Worm (Caenorhabditis elegans) whole organism, young adult: ENCODE results near the gene W06G6.17.
A peak's percentile ranks its signal among the peaks of the same experiment; 100 is the strongest.

Experiments used
- B0261.1 ChIP-seq: sonication (generic microtip); optimal IDR thresholded peaks from 2 replicates; lab custom pipeline; 2016; ENCODE audit warnings: mild to moderate bottlenecking, missing genetic modification characterization, moderate library complexity, missing compliant biosample characterization
- D2030.7 ChIP-seq: fragments of 200-800 bp; sonication (Bioruptor generic); IDR thresholded peaks from 2 replicates; pipeline ENCODE4 v1.3.6; 2022; ENCODE audit warnings: missing genetic modification reagents, missing genetic modification characterization, missing compliant biosample characterization
- T07F8.4 ChIP-seq: sonication (generic microtip); optimal IDR thresholded peaks from 2 replicates; lab custom pipeline; 2016; ENCODE audit warnings: mild to moderate bottlenecking, missing genetic modification characterization, moderate library complexity, missing compliant biosample characterization
- T26A5.8 ChIP-seq: sonication (generic microtip); optimal IDR thresholded peaks from 2 replicates; lab custom pipeline; 2016; ENCODE audit warnings: missing genetic modification characterization, missing compliant biosample characterization
- Y53F4B.3 ChIP-seq: fragments of 200-800 bp; sonication (Bioruptor generic); IDR thresholded peaks from 2 replicates; pipeline ENCODE4 v1.3.6; 2022; ENCODE audit warnings: missing genetic modification reagents, missing genetic modification characterization, missing compliant biosample characterization
- attf-6 ChIP-seq: fragments of 200-800 bp; sonication (Bioruptor generic); IDR thresholded peaks from 2 replicates; pipeline ENCODE4 v1.3.6; 2022; ENCODE audit warnings: missing genetic modification reagents, missing genetic modification characterization, missing compliant biosample characterization
- cebp-1 ChIP-seq, 2 experiments: fragments of 200-800 bp in 1 of 2; sonication (Bioruptor generic) in 1 of 2; sonication (generic microtip) in 1 of 2; IDR thresholded peaks in 1 of 2; optimal IDR thresholded peaks in 1 of 2; 2 replicates each; pipeline versions ENCODE4 v1.3.6 to Lab custom; 2017 to 2022; ENCODE audit warnings: missing compliant biosample characterization in 2 of 2, missing genetic modification characterization in 2 of 2, mild to moderate bottlenecking in 1 of 2, missing genetic modification reagents in 1 of 2, moderate library complexity in 1 of 2
- cebp-2 ChIP-seq: fragments of 200-800 bp; sonication (Bioruptor generic); IDR thresholded peaks from 2 replicates; pipeline ENCODE4 v1.3.6; 2022; ENCODE audit warnings: missing genetic modification characterization, missing compliant biosample characterization
- ceh-100 ChIP-seq: fragments of 200-800 bp; sonication (Bioruptor generic); IDR thresholded peaks from 2 replicates; pipeline ENCODE4 v1.3.6; 2022; ENCODE audit warnings: missing genetic modification reagents, missing genetic modification characterization, missing compliant biosample characterization
- ceh-91 ChIP-seq: fragments of 200-800 bp; sonication (Bioruptor generic); IDR thresholded peaks from 2 replicates; pipeline ENCODE4 v1.3.6; 2022; ENCODE audit warnings: missing genetic modification reagents, missing genetic modification characterization, missing compliant biosample characterization
- die-1 ChIP-seq: sonication (generic microtip); optimal IDR thresholded peaks from 2 replicates; lab custom pipeline; 2016; ENCODE audit warnings: missing genotype, mild to moderate bottlenecking, missing genetic modification characterization, missing compliant biosample characterization
- dox-1 ChIP-seq: fragments of 200-800 bp; sonication (Bioruptor generic); IDR thresholded peaks from 2 replicates; pipeline ENCODE4 v1.3.6; 2022; ENCODE audit warnings: missing genetic modification reagents, missing genetic modification characterization, missing compliant biosample characterization
- efl-1 ChIP-seq: fragments of 150-350 bp; optimal IDR thresholded peaks from 2 replicates; lab custom pipeline; 2014; ENCODE audit warnings: missing biosample characterization, missing genetic modification reagents, missing genetic modification characterization
- egl-18 ChIP-seq: fragments of 200-800 bp; sonication (Bioruptor generic); IDR thresholded peaks from 2 replicates; pipeline ENCODE4 v1.3.6; 2022; ENCODE audit warnings: missing genetic modification reagents, missing genetic modification characterization, missing compliant biosample characterization
- egl-44 ChIP-seq: fragments of 200-800 bp; sonication (Bioruptor generic); IDR thresholded peaks from 2 replicates; pipeline ENCODE4 v1.3.6; 2022; ENCODE audit warnings: missing genetic modification reagents, missing genetic modification characterization, missing compliant biosample characterization
- gei-17 ChIP-seq: fragments of 200-800 bp; sonication (Bioruptor generic); optimal IDR thresholded peaks from 2 replicates; lab custom pipeline; 2018; ENCODE audit warnings: mild to moderate bottlenecking, missing genetic modification characterization, missing compliant biosample characterization
- hlh-26 ChIP-seq: fragments of 200-800 bp; sonication (Bioruptor generic); conservative IDR thresholded peaks from 2 replicates; pipeline ENCODE4 v1.3.6; 2022; ENCODE audit warnings: missing genetic modification reagents, missing genetic modification characterization, missing compliant biosample characterization
- hsf-1 ChIP-seq: fragments of 200-800 bp; sonication (Bioruptor generic); IDR thresholded peaks from 2 replicates; pipeline ENCODE4 v1.3.6; 2022; ENCODE audit warnings: missing genetic modification reagents, missing genetic modification characterization, missing compliant biosample characterization
- lin-26 ChIP-seq: fragments of 200-800 bp; sonication (Bioruptor generic); IDR thresholded peaks from 2 replicates; pipeline ENCODE4 v1.3.6; 2022; ENCODE audit warnings: missing genetic modification reagents, missing genetic modification characterization, missing compliant biosample characterization
- lin-40 ChIP-seq: sonication (generic microtip); optimal IDR thresholded peaks from 2 replicates; lab custom pipeline; 2016; ENCODE audit warnings: missing genetic modification characterization, mild to moderate bottlenecking, missing compliant biosample characterization, missing genotype, missing genetic modification reagents
- lin-54 ChIP-seq: fragments of 200-800 bp; sonication (Bioruptor generic); optimal IDR thresholded peaks from 2 replicates; lab custom pipeline; 2018; ENCODE audit warnings: mild to moderate bottlenecking, missing genetic modification characterization, missing compliant biosample characterization
- mxl-1 ChIP-seq: sonication (generic microtip); optimal IDR thresholded peaks from 2 replicates; lab custom pipeline; 2016; ENCODE audit warnings: missing genetic modification characterization, missing compliant biosample characterization
- nfya-2 ChIP-seq: fragments of 200-800 bp; sonication (Bioruptor generic); IDR thresholded peaks from 2 replicates; pipeline ENCODE4 v1.3.6; 2022; ENCODE audit warnings: missing genetic modification reagents, missing genetic modification characterization, missing compliant biosample characterization
- nhr-27 ChIP-seq: fragments of 200-800 bp; sonication (Bioruptor generic); optimal IDR thresholded peaks from 2 replicates; lab custom pipeline; 2018; ENCODE audit warnings: mild to moderate bottlenecking, missing genetic modification characterization, moderate library complexity, missing compliant biosample characterization
- nhr-80 ChIP-seq: sonication (generic microtip); optimal IDR thresholded peaks from 2 replicates; lab custom pipeline; 2016; ENCODE audit warnings: missing genetic modification characterization, missing compliant biosample characterization
- pbrm-1 ChIP-seq: fragments of 200-800 bp; sonication (Bioruptor generic); IDR thresholded peaks from 2 replicates; pipeline ENCODE4 v1.3.6; 2022; ENCODE audit warnings: missing genetic modification reagents, missing genetic modification characterization, missing compliant biosample characterization
- rcor-1 ChIP-seq: fragments of 200-800 bp; sonication (Bioruptor generic); IDR thresholded peaks from 2 replicates; pipeline ENCODE4 v1.3.6; 2022; ENCODE audit warnings: missing genetic modification reagents, missing genetic modification characterization, missing compliant biosample characterization
- rpc-1 ChIP-seq, 2 experiments: fragments of 150-350 bp in 1 of 2; sonication (generic microtip) in 1 of 2; optimal IDR thresholded peaks; 2 replicates each; lab custom pipeline; 2014 to 2018; ENCODE audit warnings: missing biosample characterization in 1 of 2, missing genetic modification characterization in 1 of 2, missing genetic modification reagents in 1 of 2, missing genotype in 1 of 2
- somi-1 ChIP-seq: fragments of 200-800 bp; sonication (Bioruptor generic); optimal IDR thresholded peaks from 2 replicates; lab custom pipeline; 2018; ENCODE audit warnings: mild to moderate bottlenecking, missing genetic modification characterization, missing compliant biosample characterization
- tlf-1 ChIP-seq: fragments of 200-800 bp; sonication (Bioruptor generic); optimal IDR thresholded peaks from 2 replicates; lab custom pipeline; 2018; ENCODE audit warnings: mild to moderate bottlenecking, missing genetic modification characterization, missing compliant biosample characterization
- unc-62 ChIP-seq: fragments of 150-350 bp; optimal IDR thresholded peaks from 2 replicates; lab custom pipeline; 2014; ENCODE audit warnings: missing biosample characterization, missing genetic modification reagents, missing genetic modification characterization
- zfh-2 ChIP-seq: fragments of 200-800 bp; sonication (Bioruptor generic); conservative IDR thresholded peaks from 2 replicates; pipeline ENCODE4 v1.3.6; 2022; ENCODE audit warnings: missing genetic modification reagents, missing genetic modification characterization, missing compliant biosample characterization
- ztf-18 ChIP-seq: sonication (generic microtip); optimal IDR thresholded peaks from 2 replicates; lab custom pipeline; 2016; ENCODE audit warnings: missing genotype, mild to moderate bottlenecking, missing genetic modification characterization, missing compliant biosample characterization
- ztf-22 ChIP-seq: fragments of 200-800 bp; sonication (Bioruptor generic); optimal IDR thresholded peaks from 2 replicates; lab custom pipeline; 2018; ENCODE audit warnings: mild to moderate bottlenecking, missing genetic modification characterization, moderate library complexity, missing compliant biosample characterization

W06G6.17 gene

ce11 chrV:16635911-16636310, 9.1 kb downstream of the W06G6.17 start, which contains the start of gene mltn-11 (continued):
- TF ChIP-seq ceh-91 (GFP tag; lab: Robert Waterston, UW), result no peak

- TF ChIP-seq nfya-2 (GFP tag; lab: Robert Waterston, UW) (no peak), ceh-100 (GFP tag; lab: Robert Waterston, UW) (no peak), lin-54 (no peak), nhr-27 (tag; lab: Kevin White, UChicago) (no peak), T26A5.8 (tag; lab: Kevin White, UChicago) (no peak), ztf-18 (tag; lab: Kevin White, UChicago) (no peak), lin-26 (GFP tag; lab: Robert Waterston, UW) (no peak), cebp-1 (GFP tag; IDR thresholded peaks at IDR 0.05; lab: Robert Waterston, UW) (no peak), cebp-1 (tag; optimal IDR thresholded peaks at IDR 0.05; lab: Kevin White, UChicago) (no peak), hlh-26 (GFP tag; lab: Robert Waterston, UW) (no peak), B0261.1 (tag; lab: Kevin White, UChicago) (no peak), zfh-2 (GFP tag; lab: Robert Waterston, UW) (no peak), somi-1 (GFP tag; lab: Kevin White, UChicago) (no peak)
Measured at ce11 chrV:16629600-16629999, 15.5 kb downstream of the W06G6.17 start, which contains the start of gene srd-21. Gene srd-21, plus strand, starts transcription at chrV:16629900.

ce11 chrV:16628991-16629390, 16.1 kb downstream of the W06G6.17 start, which contains the start of gene W06G6.2:
Gene W06G6.2, plus strand, starts transcription at chrV:16629291.
- TF ChIP-seq Y53F4B.3, result no peak
- no peak for TF ChIP-seq hlh-26 (GFP tag; lab: Robert Waterston, UW)
- no peak for TF ChIP-seq tlf-1 (GFP tag; lab: Kevin White, UChicago)
- TF ChIP-seq lin-40 (tag; lab: Kevin White, UChicago), result no peak
- TF ChIP-seq die-1 (tag; lab: Kevin White, UChicago), result no peak
- no peak for TF ChIP-seq ceh-100 (GFP tag; lab: Robert Waterston, UW)
- no peak for TF ChIP-seq egl-18 (GFP tag; lab: Robert Waterston, UW)
- no peak for TF ChIP-seq unc-62 (GFP tag; lab: Kevin White, UChicago)
- no peak for TF ChIP-seq ztf-22 (GFP tag; lab: Kevin White, UChicago)
- TF ChIP-seq mxl-1 (tag; lab: Kevin White, UChicago), result no peak
- no peak for TF ChIP-seq efl-1
- no peak for TF ChIP-seq hsf-1 (GFP tag; lab: Robert Waterston, UW)

ce11 chrV:16627962-16628361, 17.1 kb downstream of the W06G6.17 start, which contains the start of gene oac-53:
Gene oac-53, minus strand, starts transcription at chrV:16627970.
- TF ChIP-seq rpc-1 (optimal IDR thresholded peaks at IDR 0.05; lab: Kevin White, UChicago), result no peak
- TF ChIP-seq rpc-1 (tag; optimal IDR thresholded peaks at IDR 0.05; lab: Kevin White, UChicago), result no peak
- peak; percentile 59 for TF ChIP-seq nhr-80 (tag; lab: Kevin White, UChicago)
- no peak for TF ChIP-seq cebp-2 (GFP tag; lab: Robert Waterston, UW)
- TF ChIP-seq, all 124 proteins: peak for 1

- peak; percentile 80 for TF ChIP-seq pbrm-1
- no peak for TF ChIP-seq gei-17 (GFP tag; lab: Kevin White, UChicago)
- TF ChIP-seq rcor-1 (GFP tag; lab: Robert Waterston, UW), result no peak
- peak; percentile 35; the same call in 1 of the 2 replicates for TF ChIP-seq D2030.7 (GFP tag; lab: Robert Waterston, UW)
- no peak for TF ChIP-seq hlh-26 (GFP tag; lab: Robert Waterston, UW)
- no peak for TF ChIP-seq T07F8.4
- TF ChIP-seq egl-44 (GFP tag; lab: Robert Waterston, UW), result no peak
- peak; percentile 52 for TF ChIP-seq zfh-2 (GFP tag; lab: Robert Waterston, UW)
- TF ChIP-seq dox-1 (GFP tag; lab: Robert Waterston, UW), result peak; percentile 10; the same call in 1 of the 2 replicates
- 0 out of 2 replicates have a peak, but pooled peaks have one; percentile 51 for TF ChIP-seq attf-6 (GFP tag; lab: Robert Waterston, UW)
- no peak for TF ChIP-seq rpc-1 (optimal IDR thresholded peaks at IDR 0.05; lab: Kevin White, UChicago)
- TF ChIP-seq rpc-1 (tag; optimal IDR thresholded peaks at IDR 0.05; lab: Kevin White, UChicago), result peak; percentile 21
- no peak for TF ChIP-seq cebp-1 (GFP tag; IDR thresholded peaks at IDR 0.05; lab: Robert Waterston, UW)
- TF ChIP-seq cebp-1 (tag; optimal IDR thresholded peaks at IDR 0.05; lab: Kevin White, UChicago), result no peak
Measured at ce11 chrV:16622754-16623261, 22.2 kb downstream of the W06G6.17 start, which contains the start of gene Y70C5A.2. Gene Y70C5A.2, minus strand, starts transcription at chrV:16623211.
